Worm (Caenorhabditis elegans) whole organism, L4/young adult: ENCODE measurements around the gene F49E10.4.

Source experiments
- W03F9.2 ChIP-seq: fragments of 150-350 bp; optimal IDR thresholded peaks from 2 replicates; lab custom pipeline; 2014; ENCODE audit warnings: missing biosample characterization, missing genetic modification characterization
- dao-5 ChIP-seq: sonication (generic microtip); optimal IDR thresholded peaks from 2 replicates; lab custom pipeline; 2016; ENCODE audit warnings: missing genotype, missing genetic modification characterization, moderate library complexity, missing compliant biosample characterization
- him-1 ChIP-seq: sonication (generic microtip); optimal IDR thresholded peaks from 2 replicates; lab custom pipeline; 2016; ENCODE audit warnings: missing genotype, missing genetic modification reagents, missing genetic modification characterization, missing compliant biosample characterization

ce11 chrX:5862408-5862807, 13.3 kb upstream of the F49E10.4 start, which contains the start of gene ctbp-1:
- TF ChIP-seq W03F9.2 (tag; lab: Kevin White, UChicago) = no peak
- TF ChIP-seq dao-5 (tag; lab: Kevin White, UChicago) = no peak
- no peak for TF ChIP-seq him-1 (tag; lab: Kevin White, UChicago)
